Fruit fly (Drosophila melanogaster) whole organism, wandering third instar larva: ENCODE data around the gene sens.

Experiments used
- Abd-B ChIP-seq: fragments of >200 bp; optimal IDR thresholded peaks from 2 replicates; lab custom pipeline; 2017; ENCODE audit warnings: missing biosample characterization, missing genetic modification characterization
- Dfd ChIP-seq: fragments of >200 bp; optimal IDR thresholded peaks from 2 replicates; lab custom pipeline; 2017; ENCODE audit warnings: missing biosample characterization, missing genetic modification characterization
- Dif ChIP-seq: fragments of 200-275, 200-300 bp; sonication (Bioruptor generic); optimal IDR thresholded peaks from 2 replicates; lab custom pipeline; 2018; ENCODE audit warnings: missing biosample characterization, missing genetic modification characterization; ENCODE audit not compliant: partially characterized antibody
- HLH106 ChIP-seq: fragments of 200-800 bp; optimal IDR thresholded peaks from 3 replicates; lab custom pipeline; 2019; ENCODE audit warnings: missing biosample characterization, mild to moderate bottlenecking, missing genetic modification characterization, moderate library complexity
- Hnf4 ChIP-seq: fragments of 200-800 bp; sonication (Bioruptor generic); optimal IDR thresholded peaks from 2 replicates; lab custom pipeline; 2016; ENCODE audit warnings: missing biosample characterization, mild to moderate bottlenecking, missing genetic modification characterization
- Hr78 ChIP-seq: fragments of >200 bp; optimal IDR thresholded peaks from 2 replicates; lab custom pipeline; 2017; ENCODE audit warnings: missing biosample characterization, missing genetic modification characterization
- Hr83 ChIP-seq: fragments of 200-300 bp; sonication (Bioruptor generic); optimal IDR thresholded peaks from 2 replicates; lab custom pipeline; 2016; ENCODE audit warnings: missing biosample characterization, mild to moderate bottlenecking, missing genetic modification characterization, moderate library complexity; ENCODE audit not compliant: poor library complexity, severe bottlenecking
- Jra ChIP-seq: sonication (Bioruptor generic); optimal IDR thresholded peaks from 2 replicates; lab custom pipeline; 2016; ENCODE audit warnings: missing biosample characterization, missing genetic modification characterization
- N ChIP-seq: fragments of >200 bp; optimal IDR thresholded peaks from 2 replicates; lab custom pipeline; 2018; ENCODE audit warnings: missing biosample characterization, missing external identifiers, missing genetic modification characterization
- OdsH ChIP-seq: fragments of 200-800 bp; sonication (Bioruptor generic); optimal IDR thresholded peaks from 2 replicates; lab custom pipeline; 2016; ENCODE audit warnings: missing biosample characterization, mild to moderate bottlenecking, missing genetic modification characterization
- Rel ChIP-seq, 2 experiments: fragments of 200-800 bp; sonication (Bioruptor generic) in 1 of 2; optimal IDR thresholded peaks; 2 replicates in 1 of 2; 3 replicates in 1 of 2; lab custom pipeline; 2016 to 2019; ENCODE audit warnings: mild to moderate bottlenecking in 2 of 2, missing biosample characterization in 2 of 2, missing genetic modification characterization in 2 of 2, moderate library complexity in 1 of 2
- Sp1 ChIP-seq: fragments of 200-800 bp; sonication (Bioruptor generic); optimal IDR thresholded peaks from 3 replicates; lab custom pipeline; 2019; ENCODE audit warnings: missing biosample characterization, mild to moderate bottlenecking, missing genetic modification characterization, moderate library complexity
- Vsx2 ChIP-seq: fragments of 200-300, 225-300 bp; sonication (Bioruptor generic); optimal IDR thresholded peaks from 2 replicates; lab custom pipeline; 2018; ENCODE audit warnings: missing biosample characterization, missing genetic modification characterization; ENCODE audit not compliant: partially characterized antibody
- br ChIP-seq: fragments of 200-800 bp; sonication (Bioruptor generic); optimal IDR thresholded peaks from 2 replicates; lab custom pipeline; 2016; ENCODE audit warnings: missing biosample characterization, missing genetic modification characterization
- brk ChIP-seq: fragments of 200-800 bp; sonication (Bioruptor generic); optimal IDR thresholded peaks from 2 replicates; lab custom pipeline; 2016; ENCODE audit warnings: missing biosample characterization, mild to moderate bottlenecking, missing genetic modification characterization
- dl ChIP-seq, 2 experiments: fragments of 175-275, 200-275 bp in 1 of 2; fragments of 200-275 bp in 1 of 2; sonication (Bioruptor generic); optimal IDR thresholded peaks; lab custom pipeline; 2018; ENCODE audit warnings: mild to moderate bottlenecking in 2 of 2, missing biosample characterization in 2 of 2, missing genetic modification characterization in 2 of 2, moderate library complexity in 2 of 2; ENCODE audit not compliant: partially characterized antibody in 2 of 2, insufficient read depth in 1 of 2
- dmrt93B ChIP-seq: fragments of 200-800 bp; sonication (Bioruptor generic); optimal IDR thresholded peaks from 2 replicates; lab custom pipeline; 2018; ENCODE audit warnings: missing biosample characterization, mild to moderate bottlenecking, missing genetic modification characterization
- dsf ChIP-seq: sonication (Bioruptor generic); optimal IDR thresholded peaks from 2 replicates; lab custom pipeline; 2016; ENCODE audit warnings: missing biosample characterization, missing genetic modification characterization, borderline replicate concordance
- ey ChIP-seq: fragments of 200-800 bp; sonication (Bioruptor generic); optimal IDR thresholded peaks from 2 replicates; lab custom pipeline; 2016; ENCODE audit warnings: missing biosample characterization, missing genetic modification characterization
- foxo ChIP-seq, 2 experiments: fragments of 200-800 bp; sonication (Bioruptor generic); optimal IDR thresholded peaks; 2 replicates in 1 of 2; 3 replicates in 1 of 2; lab custom pipeline; 2016 to 2017; ENCODE audit warnings: missing biosample characterization in 2 of 2, missing genetic modification characterization in 2 of 2
- fru ChIP-seq: fragments of 200-800 bp; sonication (Bioruptor generic); optimal IDR thresholded peaks from 3 replicates; lab custom pipeline; 2016; ENCODE audit warnings: missing biosample characterization, mild to moderate bottlenecking, missing genetic modification characterization
- h ChIP-seq: fragments of 200-800 bp; sonication (Bioruptor generic); optimal IDR thresholded peaks from 3 replicates; lab custom pipeline; 2016; ENCODE audit warnings: missing biosample characterization, mild to moderate bottlenecking, missing genetic modification characterization
- lola ChIP-seq: fragments of >200 bp; optimal IDR thresholded peaks from 2 replicates; lab custom pipeline; 2017; ENCODE audit warnings: missing biosample characterization, missing genetic modification characterization
- pan ChIP-seq: fragments of >200 bp; optimal IDR thresholded peaks from 2 replicates; lab custom pipeline; 2017
- psq ChIP-seq: fragments of 200-800 bp; sonication (Bioruptor generic); optimal IDR thresholded peaks from 3 replicates; lab custom pipeline; 2017; ENCODE audit warnings: missing biosample characterization, mild to moderate bottlenecking, missing genetic modification characterization, moderate library complexity
- rgr ChIP-seq: fragments of 200-800 bp; sonication (Bioruptor generic); optimal IDR thresholded peaks from 3 replicates; lab custom pipeline; 2016; ENCODE audit warnings: missing biosample characterization, mild to moderate bottlenecking, missing genetic modification characterization
- sage ChIP-seq: fragments of 200-800 bp; sonication (Bioruptor generic); optimal IDR thresholded peaks from 2 replicates; lab custom pipeline; 2016; ENCODE audit warnings: missing biosample characterization, mild to moderate bottlenecking, missing genetic modification characterization
- tai ChIP-seq: sonication (Bioruptor generic); optimal IDR thresholded peaks from 2 replicates; lab custom pipeline; 2016; ENCODE audit warnings: missing biosample characterization, missing genetic modification characterization
- woc ChIP-seq: sonication (Bioruptor generic); optimal IDR thresholded peaks from 2 replicates; lab custom pipeline; 2016; ENCODE audit warnings: missing biosample characterization, mild to moderate bottlenecking, missing genetic modification characterization

Gene sens

dm6 chr3L:13412200-13412885, 11.4 kb upstream of the sens start, which contains the start of the genes CG10222 and flr:
TSS of gene CG10222 (minus strand) at chr3L:13412453.
TSS of gene flr (plus strand) at chr3L:13412843.
- TF ChIP-seq Hr83 (GFP tag; lab: Kevin White, UChicago), result no peak
- no peak for TF ChIP-seq sage (GFP tag; lab: Kevin White, UChicago)
- TF ChIP-seq Rel (GFP tag; optimal IDR thresholded peaks at IDR 0.05; lab: Kevin White, UChicago), result no peak
- peak; percentile 78 for TF ChIP-seq Rel (tag; optimal IDR thresholded peaks at IDR 0.05; lab: Kevin White, UChicago)
- no peak for TF ChIP-seq N
- TF ChIP-seq psq (GFP tag; lab: Kevin White, UChicago), result peak; percentile 25
- TF ChIP-seq OdsH (GFP tag; lab: Kevin White, UChicago), result peak; percentile 11
- peak; percentile 23 for TF ChIP-seq h (GFP tag; lab: Kevin White, UChicago)
- no peak for TF ChIP-seq tai (GFP tag; lab: Kevin White, UChicago)
- TF ChIP-seq woc, result no peak
- no peak for TF ChIP-seq Dif
- peak; percentile 25 for TF ChIP-seq ey (GFP tag; lab: Kevin White, UChicago)
- no peak for TF ChIP-seq Vsx2 (GFP tag; lab: Kevin White, UChicago)
- TF ChIP-seq Hr78 (GFP tag; lab: Kevin White, UChicago), result no peak
- TF ChIP-seq Dfd (GFP tag; lab: Kevin White, UChicago), result no peak
- peak; percentile 41 for TF ChIP-seq rgr (GFP tag; lab: Kevin White, UChicago)
- TF ChIP-seq HLH106, result peak; percentile 31
- peak; percentile 4 for TF ChIP-seq fru (GFP tag; lab: Kevin White, UChicago)

DNA sequence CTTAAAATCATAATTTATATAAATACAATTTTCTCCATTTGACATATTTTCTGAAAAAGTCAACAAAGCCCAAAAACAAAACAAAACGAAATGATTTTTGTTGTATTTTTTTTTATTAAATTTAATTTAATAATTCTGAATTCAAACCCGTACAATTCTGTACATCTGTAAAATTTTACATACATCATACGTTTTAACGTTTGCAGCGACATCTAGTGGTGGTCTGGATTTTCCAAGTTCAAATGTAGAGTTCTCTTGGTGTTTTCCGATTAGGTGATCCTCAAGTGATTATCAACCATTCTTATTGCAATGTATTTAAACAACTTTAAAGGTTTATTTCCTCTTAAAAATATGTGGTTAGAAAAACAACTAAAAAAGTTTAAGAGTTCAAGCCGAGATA, 10.1 kb upstream of the sens start:
- TF ChIP-seq pan (lab: Kevin White, UChicago) (no peak), foxo (GFP tag; optimal IDR thresholded peaks at IDR 0.05; lab: Kevin White, UChicago) (peak in 1 of 2 experiments; percentile 22), dl (GFP tag; optimal IDR thresholded peaks at IDR 0.05; lab: Kevin White, UChicago; ENCODE audit: insufficient read depth in 1 of 2, partially characterized antibody in 2 of 2) (no peak), Hr83 (GFP tag; lab: Kevin White, UChicago) (peak; percentile 56), rgr (GFP tag; lab: Kevin White, UChicago) (peak; percentile 7), h (GFP tag; lab: Kevin White, UChicago) (peak; percentile 11), ey (GFP tag; lab: Kevin White, UChicago) (peak; percentile 13), Jra (GFP tag; lab: Kevin White, UChicago) (no peak), Vsx2 (GFP tag; lab: Kevin White, UChicago) (peak; percentile 18)

DNA sequence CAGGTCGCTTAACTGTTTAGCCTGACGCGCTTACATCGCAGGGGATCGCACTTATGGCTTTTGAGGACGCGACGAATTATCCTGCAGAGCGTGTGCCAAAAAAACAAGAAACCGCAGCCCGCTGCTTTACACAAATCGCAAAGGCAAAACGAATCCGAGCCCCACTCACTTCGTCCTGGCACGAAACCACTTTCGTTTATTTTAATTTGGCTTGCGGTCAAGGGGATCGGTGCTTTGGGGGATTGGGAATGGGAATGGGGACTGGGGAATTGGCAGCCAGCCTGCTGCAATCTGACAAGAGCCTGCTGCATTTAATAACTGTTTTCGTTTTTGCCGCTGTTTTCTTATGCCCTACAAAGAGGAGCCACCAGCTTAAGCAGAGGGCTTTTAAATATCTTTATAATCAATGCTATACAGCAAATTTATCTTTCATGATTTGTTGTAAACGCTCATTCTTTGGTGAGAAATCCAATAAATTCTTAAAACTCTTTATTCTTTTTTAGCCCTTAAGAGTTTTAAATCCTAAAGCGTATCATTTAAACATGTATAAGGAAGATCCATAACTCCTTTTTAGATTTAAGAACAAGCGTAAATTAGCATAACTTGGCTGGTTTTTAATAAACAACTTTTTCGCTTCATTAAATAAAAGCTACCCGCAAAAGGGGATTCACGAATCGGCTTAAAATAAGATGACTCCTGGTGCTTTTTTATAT, 9.0 kb upstream of the sens start:
- TF ChIP-seq woc (peak; percentile 54), dmrt93B (no peak), fru (GFP tag; lab: Kevin White, UChicago) (peak; percentile 25), Dfd (GFP tag; lab: Kevin White, UChicago) (no peak), psq (GFP tag; lab: Kevin White, UChicago) (peak; percentile 9), HLH106 (peak; percentile 32), br (GFP tag; lab: Kevin White, UChicago) (peak; percentile 21), Sp1 (GFP tag; lab: Kevin White, UChicago) (peak; percentile 42), ey (GFP tag; lab: Kevin White, UChicago) (peak; percentile 35), OdsH (GFP tag; lab: Kevin White, UChicago) (peak; percentile 16), lola (no peak), h (GFP tag; lab: Kevin White, UChicago) (peak; percentile 20), foxo (GFP tag; optimal IDR thresholded peaks at IDR 0.05; lab: Kevin White, UChicago) (peak in 1 of 2 experiments; percentile 32), dsf (no peak)

DNA sequence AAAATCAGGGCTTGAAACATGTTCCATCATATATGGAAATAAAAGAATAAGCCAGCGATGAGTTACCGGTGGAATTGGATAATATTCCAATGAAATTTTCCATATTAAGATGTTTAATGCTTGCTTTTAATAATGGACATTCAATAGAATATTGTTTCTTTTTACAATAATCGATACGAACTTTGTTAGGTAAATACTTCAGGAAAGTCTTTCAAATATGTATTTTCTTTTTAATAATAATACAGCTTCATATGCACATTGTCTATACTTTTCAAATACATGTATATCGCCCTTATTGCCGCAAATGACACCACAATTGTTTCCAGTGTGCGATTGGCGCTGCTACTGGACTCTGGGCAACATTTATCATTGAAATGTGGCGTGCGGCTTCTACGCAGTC, 5.9 kb upstream of the sens start:
- TF ChIP-seq h (GFP tag; lab: Kevin White, UChicago) (peak; percentile 33), tai (GFP tag; lab: Kevin White, UChicago) (no peak), br (GFP tag; lab: Kevin White, UChicago) (peak; percentile 14), pan (lab: Kevin White, UChicago) (no peak), Hnf4 (GFP tag; lab: Kevin White, UChicago) (no peak), foxo (GFP tag; optimal IDR thresholded peaks at IDR 0.05; lab: Kevin White, UChicago) (peak in 1 of 2 experiments; percentile 33), Sp1 (GFP tag; lab: Kevin White, UChicago) (peak; percentile 12), dsf (no peak), Abd-B (no peak), woc (peak; percentile 16), Hr78 (GFP tag; lab: Kevin White, UChicago) (no peak), brk (GFP tag; lab: Kevin White, UChicago) (no peak), fru (GFP tag; lab: Kevin White, UChicago) (peak; percentile 36), HLH106 (peak; percentile 2), ey (GFP tag; lab: Kevin White, UChicago) (peak; percentile 13)
